Fruit fly (Drosophila melanogaster) S2 (cell line): ENCODE measurements around the gene CG42238.

Experiments
- CG8478 ChIP-seq: fragments of >200 bp; optimal IDR thresholded peaks from 2 replicates; lab custom pipeline; 2018
- CTCF ChIP-seq, 2 experiments: fragments of >200 bp; optimal IDR thresholded peaks; 2 replicates each; lab custom pipeline; 2018

CG42238 gene

DNA sequence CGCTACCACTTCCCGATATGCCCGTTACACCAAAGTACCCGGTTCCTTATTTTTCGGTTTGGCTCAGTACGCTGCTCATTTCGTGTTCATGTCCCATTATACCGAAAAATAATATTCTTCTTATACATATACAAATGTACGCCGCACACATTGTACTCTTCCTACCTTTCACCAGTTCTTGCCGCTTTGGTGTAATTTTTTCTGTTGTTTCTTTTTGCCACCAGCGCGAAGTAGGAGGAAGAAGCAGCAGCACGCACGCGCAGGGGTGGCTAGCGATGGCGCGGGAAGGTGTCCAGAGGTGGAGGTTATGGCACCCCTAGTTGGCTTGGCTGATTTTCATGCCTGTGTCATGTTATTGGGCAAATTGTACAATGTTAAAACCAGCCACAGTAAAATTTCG, 18.6 kb downstream of the CG42238 start:
- TF ChIP-seq CTCF (optimal IDR thresholded peaks at IDR 0.05; lab: Kevin White, UChicago), result no peak
- no peak for TF ChIP-seq CG8478

DNA sequence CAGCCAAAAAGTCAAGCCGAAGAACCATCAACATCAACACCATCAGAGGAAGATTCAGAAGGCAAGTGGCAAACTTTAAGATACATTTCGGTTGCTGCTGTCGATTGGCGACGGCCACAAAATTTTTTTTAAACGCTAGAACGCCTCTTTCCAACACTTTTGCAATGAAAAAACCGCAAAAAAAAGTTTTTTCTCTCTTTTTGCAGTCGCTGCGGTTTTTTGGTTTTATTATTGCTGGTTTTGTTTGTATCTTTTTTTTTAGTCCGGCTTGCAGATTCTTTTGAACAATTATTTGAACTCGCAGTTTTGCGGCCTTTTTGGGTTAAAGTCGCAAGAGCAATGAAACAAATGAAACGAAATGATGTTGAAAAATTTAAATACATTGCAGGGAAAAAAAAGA, 21.7 kb downstream of the CG42238 start:
- TF ChIP-seq CTCF (optimal IDR thresholded peaks at IDR 0.05; lab: Kevin White, UChicago) (no peak), CG8478 (no peak)

DNA sequence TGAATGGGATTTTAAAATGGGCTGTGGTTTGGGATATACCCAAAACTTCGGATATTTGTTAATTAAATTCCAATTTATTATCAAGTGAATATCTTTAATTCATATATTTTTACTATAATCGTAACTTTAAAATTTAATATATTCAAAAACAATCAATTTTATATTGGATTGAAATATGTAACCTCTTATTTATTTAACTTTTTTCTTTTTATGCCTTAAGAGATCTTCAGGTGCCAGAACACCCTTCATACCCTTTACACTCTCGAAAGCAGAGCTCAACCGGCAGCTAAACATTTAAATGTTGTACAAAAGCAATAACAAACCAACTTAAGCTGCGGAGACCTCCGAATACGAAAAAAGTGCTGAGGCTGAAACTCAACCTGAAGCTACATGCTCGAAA, 22.2 kb downstream of the CG42238 start:
- TF ChIP-seq CG8478 (no peak), CTCF (optimal IDR thresholded peaks at IDR 0.05; lab: Kevin White, UChicago) (no peak)

DNA sequence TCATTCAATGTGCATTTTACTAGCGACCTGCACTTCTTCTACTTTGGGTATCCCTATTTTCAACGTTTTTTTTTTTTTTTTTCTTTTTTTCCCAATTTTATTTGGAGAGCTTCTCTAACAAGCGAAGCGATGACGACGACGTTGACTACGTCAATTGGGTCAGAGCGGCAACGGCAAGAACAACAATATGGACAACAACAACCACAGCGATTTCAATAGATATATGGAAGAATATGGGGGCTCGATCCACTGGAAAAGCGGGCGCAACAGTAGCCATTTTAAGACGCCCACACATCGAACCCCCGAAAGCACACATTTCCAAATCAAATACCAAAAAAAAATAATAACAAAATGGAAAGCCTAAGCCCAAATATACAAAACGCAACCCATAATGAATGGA, 22.8 kb downstream of the CG42238 start:
- TF ChIP-seq CTCF (optimal IDR thresholded peaks at IDR 0.05; lab: Kevin White, UChicago), result no peak
- no peak for TF ChIP-seq CG8478

DNA sequence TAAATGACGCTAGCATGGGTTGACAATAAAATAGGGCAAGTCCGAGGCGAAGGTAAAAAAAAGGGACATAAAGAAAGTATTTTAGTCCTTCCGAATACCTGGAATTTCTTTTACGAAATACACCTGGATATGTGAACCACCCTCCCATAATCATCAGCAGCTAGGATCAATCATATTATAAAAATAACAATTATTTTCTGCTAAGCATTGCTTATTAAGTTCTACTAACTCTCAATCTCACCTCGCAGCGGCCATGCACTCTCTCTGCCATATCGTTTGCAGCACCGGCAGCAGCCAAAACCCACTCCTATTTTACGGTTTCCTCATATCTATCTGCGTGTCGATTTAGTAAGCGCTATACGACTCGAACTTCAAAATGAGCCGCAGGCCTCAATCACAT, 25.4 kb downstream of the CG42238 start:
- TF ChIP-seq CG8478, result no peak
- TF ChIP-seq CTCF (optimal IDR thresholded peaks at IDR 0.05; lab: Kevin White, UChicago), result no peak

DNA sequence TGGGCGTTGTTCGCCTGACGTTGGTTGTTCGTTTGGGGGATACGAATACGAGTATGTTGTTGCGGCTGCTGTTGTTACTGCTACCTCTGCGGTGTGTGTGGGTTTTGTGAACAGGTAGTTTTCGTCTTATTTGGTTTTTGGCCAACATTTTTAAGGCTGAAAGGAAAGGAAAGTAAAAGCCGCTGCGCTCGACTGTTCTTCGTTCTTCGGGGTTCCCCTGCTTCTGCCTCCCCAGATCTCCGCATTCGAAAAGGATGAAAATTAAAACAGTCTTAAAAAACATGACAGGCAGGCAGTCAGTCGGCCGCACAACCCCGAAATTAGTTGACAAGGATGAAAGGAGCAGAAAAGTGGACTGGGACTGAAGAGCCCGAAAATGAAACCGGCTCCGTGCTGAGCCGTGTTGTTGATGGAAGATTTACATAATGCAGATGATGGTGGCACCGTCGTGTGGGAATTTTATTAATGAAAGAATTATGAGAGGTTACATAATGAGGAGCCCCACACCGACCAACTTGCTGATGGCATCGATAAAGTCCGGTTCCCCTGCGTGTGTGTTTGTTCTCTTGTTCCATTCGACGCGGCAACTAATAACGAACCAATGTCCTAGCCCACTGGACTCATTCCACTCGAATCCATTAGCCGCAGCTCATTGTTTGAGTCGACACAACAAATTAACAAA, 27.8 kb downstream of the CG42238 start:
- TF ChIP-seq CG8478, result no peak
- no peak for TF ChIP-seq CTCF (optimal IDR thresholded peaks at IDR 0.05; lab: Kevin White, UChicago)

DNA sequence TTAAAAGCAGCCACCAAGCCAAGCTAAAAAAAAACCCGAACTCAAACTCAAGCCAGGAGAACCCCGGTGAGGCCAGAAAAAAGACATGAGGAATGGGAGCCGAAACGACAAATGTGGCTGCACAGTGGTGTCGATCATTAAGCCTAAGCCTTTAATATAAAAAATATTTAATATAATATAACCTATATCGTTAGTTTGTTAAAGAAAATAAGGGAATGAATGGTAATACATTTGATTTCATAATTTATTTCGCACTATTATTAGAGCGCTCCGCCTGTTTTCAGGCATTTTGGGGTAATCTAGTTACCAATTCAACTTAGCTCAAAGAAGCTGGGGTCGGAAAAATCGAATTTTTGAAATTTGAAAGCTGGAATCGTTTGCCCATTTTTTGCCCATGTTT, 31.9 kb downstream of the CG42238 start:
- TF ChIP-seq CG8478 (no peak), CTCF (optimal IDR thresholded peaks at IDR 0.05; lab: Kevin White, UChicago) (no peak)

DNA sequence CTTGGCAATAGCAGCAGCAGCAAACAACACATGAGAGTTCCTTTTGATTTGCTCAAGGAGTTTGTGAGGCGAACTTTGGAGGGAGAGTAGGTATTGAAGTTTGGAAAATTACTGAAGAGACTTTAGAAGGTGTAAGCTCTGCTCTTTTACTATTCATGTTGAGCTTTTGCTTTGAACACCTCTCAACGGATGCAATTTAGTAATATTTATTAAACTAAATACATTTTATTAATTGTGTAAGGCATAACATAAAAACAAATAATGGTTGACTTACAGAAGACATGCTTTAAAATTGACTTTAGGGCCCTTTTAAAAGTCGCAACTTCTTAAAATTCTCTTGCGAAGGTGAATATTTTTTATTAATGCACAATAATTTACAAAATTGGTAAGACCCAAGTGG, 33.3 kb downstream of the CG42238 start:
- TF ChIP-seq CG8478, result no peak

DNA sequence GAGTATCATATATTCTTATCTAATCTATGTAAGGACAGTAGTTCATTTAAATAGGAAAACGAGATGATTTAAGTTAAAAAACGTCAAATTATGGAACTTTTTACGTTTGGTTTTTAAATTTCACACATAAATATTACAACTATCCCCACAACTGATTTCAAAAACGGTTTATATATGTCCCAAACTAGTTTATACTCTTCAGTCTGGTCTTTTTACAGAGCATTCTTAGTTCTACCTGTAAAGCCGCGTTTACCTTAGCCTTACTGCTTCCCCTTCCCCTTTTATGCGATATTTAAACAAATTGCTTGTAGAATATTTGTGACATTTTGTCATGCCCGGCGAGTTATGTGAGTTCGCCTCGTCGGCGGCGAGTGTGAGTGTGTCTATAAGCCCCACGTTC, 35.8 kb downstream of the CG42238 start:
- TF ChIP-seq CG8478, result no peak
- no peak for TF ChIP-seq CTCF (optimal IDR thresholded peaks at IDR 0.05; lab: Kevin White, UChicago)

DNA sequence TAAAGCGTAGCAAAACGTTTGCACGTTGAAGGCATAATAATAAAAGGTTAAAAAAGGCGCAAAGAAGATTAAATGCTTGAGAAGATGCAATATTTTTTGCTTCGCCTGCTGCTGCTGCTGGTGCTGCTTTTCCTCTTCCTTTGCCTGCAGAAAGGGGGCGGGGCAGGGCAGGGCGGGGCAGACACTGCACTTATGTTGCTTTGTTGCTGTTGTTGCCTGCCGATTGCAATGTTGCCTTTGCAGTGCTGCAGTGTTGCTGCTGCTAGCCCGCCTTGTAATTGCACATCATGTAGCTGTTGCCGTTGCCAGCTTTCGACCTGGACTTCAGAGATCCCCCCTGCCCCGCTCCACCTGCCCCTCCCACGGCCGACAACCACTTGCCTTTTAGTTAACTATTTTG, 36.5 kb downstream of the CG42238 start:
- TF ChIP-seq CG8478 (no peak), CTCF (optimal IDR thresholded peaks at IDR 0.05; lab: Kevin White, UChicago) (no peak)

DNA sequence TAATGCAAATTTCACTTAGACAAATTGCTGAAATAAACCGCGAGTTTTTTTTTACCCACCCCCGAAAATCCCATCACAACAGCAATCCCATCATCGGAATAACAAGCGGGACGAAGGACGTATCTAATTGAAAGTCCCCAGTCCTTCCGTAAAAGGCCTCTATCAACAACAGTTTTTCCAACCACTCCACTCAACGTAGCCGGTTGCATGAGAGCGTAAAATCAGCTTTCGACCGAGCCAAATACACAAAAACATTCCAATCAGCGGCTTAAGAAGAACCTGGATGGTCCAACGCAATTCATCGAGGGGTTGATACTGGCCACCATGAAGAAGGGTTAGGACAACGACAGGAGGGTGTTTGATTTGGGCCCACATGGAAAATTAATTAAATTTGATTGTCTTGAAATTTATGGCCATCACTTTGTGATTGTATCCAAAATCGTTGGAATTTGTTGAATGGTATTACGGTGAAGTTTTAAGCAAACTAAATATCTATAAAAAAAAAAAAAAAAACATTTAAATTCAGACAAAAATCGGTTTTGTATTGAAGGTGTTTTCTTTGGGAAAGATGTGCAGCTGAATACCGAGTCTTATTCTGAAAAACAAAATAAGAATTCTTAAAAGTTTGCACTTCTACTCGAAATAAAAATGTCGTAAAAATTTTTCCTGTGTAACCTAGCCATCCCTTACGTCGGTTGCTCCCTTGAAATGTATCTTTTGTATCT, 37.3 kb downstream of the CG42238 start:
- TF ChIP-seq CTCF (optimal IDR thresholded peaks at IDR 0.05; lab: Kevin White, UChicago) (no peak), CG8478 (no peak)

DNA sequence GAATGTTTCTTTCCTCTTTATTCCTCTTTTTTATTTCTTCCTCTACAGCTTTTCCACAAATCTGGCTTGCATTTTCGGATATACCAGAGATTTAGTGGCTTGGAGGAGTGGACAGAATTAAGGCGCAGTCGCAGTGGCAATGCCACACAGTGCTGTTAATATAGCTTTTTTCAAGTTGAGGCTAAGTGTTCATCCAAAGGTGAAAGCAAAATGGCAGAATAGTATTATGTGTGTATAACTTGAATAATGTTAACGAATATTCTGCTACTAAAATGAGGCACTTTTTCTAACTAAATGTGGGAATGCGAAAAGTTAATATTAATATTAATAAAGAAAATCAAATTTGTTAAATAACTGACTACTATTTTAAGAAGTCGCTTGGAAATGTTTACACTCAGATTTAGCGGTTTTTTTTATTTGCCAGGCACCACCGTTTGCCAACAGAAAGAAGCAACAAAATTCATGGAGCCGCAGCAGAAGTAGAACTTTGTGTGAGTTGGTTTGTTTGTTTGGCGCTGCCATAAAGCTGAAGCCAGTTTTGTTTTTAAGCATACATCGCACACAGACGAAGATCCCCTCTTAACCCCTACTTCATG, 38.7 kb downstream of the CG42238 start:
- no peak for TF ChIP-seq CG8478
- TF ChIP-seq CTCF (optimal IDR thresholded peaks at IDR 0.05; lab: Kevin White, UChicago), result no peak

DNA sequence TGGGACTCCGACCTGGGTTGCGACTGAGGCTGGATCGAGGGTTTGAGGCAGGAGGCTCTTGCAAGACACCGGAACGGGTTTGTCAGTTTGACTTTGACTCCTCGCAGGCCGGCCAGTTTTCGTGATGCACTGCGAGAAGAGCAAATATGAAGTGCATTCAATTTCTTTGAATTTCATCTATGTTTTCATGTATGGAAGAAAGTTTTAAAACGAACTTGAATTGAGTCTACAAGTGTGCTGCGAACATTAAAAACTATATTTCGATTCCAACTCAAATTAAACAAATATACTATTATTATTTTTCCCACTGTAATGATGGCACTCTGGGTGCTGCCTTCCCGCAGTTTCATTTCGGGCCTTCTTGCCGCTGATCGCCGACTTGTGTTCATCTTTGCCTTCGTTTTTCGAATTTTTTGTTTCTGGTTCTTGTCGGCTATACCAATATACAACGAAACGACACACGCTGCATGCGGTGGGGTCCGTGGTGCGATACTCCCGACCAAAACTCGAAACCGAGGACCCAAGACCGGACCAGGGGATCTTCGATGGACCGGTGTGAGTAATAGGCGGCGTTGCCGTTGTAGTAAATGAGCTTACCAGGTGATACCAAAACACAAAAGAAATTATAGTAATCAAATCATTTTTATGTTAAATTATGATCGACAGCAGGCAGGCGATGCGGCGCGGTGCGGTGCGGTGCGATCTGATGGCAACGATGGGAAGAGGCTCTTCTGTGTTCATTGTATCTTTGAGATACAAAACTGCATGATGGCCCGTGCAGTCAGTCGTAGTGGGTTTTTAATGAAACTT, 42.4 kb downstream of the CG42238 start:
- TF ChIP-seq CTCF (optimal IDR thresholded peaks at IDR 0.05; lab: Kevin White, UChicago), result no peak
- TF ChIP-seq CG8478, result no peak

DNA sequence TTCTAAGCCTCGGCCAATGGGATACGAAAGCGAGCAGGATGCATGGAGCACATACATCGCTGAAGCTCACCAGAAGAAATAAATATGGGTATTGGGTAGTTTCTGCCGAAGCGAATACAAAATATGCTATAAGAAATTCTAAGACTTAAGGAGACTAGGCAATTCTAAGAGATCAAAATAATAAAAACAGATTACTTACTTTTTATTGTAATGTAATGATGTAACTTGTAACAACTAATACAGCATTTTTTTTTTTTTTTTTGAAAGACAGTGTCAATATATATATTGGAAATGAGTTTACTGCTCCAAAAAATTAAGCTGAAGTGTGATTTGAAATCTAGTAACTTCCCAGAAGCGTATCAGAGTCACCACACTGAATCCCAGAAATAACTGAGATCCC, 43.4 kb downstream of the CG42238 start:
- no peak for TF ChIP-seq CG8478
- no peak for TF ChIP-seq CTCF (optimal IDR thresholded peaks at IDR 0.05; lab: Kevin White, UChicago)

DNA sequence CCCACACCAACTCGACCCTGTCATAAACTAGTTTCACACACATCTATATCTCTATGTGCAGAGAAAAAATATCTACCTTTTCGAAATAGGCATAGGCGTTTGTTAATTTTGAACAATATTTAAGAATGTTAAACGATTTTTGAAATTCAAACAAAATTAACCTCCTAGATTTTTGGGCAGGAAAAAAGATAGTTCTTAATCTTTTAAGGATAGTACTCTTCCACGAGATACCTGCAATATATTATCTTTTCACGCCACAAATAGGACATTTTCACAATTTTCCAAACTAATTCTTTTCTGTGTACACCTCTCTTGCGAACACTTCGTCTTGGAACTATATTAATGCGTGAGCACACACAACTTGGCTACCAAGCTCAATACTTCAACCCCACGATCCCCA, 45.4 kb downstream of the CG42238 start:
- no peak for TF ChIP-seq CG8478
- no peak for TF ChIP-seq CTCF (optimal IDR thresholded peaks at IDR 0.05; lab: Kevin White, UChicago)

DNA sequence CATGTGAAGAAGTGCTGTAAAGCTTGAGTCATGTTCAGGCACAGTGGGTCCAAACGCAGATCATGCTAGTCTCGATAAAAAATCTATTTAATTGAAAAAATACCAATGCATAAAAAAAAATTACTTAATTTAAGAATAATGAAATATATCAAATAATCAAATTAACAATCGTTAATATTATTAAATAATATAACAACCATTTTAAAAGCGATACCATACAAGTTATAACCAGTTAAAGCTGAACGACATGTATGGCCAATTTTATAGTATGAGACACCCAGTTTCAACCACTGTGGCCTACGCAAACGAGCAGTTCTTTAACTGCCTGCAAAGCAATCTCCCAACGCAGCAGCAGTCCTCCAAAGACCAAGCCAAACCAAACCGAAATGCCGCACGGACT, 46.5 kb downstream of the CG42238 start:
- no peak for TF ChIP-seq CTCF (optimal IDR thresholded peaks at IDR 0.05; lab: Kevin White, UChicago)
- TF ChIP-seq CG8478, result no peak
